Worm (Caenorhabditis elegans) whole organism, L3 larva: ENCODE measurements around the gene Y67D8A.2.

Source experiments
- R02D3.7 ChIP-seq: fragments of 150-350 bp; optimal IDR thresholded peaks from 2 replicates; lab custom pipeline; 2014; ENCODE audit warnings: missing biosample characterization, missing genetic modification characterization
- ZK546.5 ChIP-seq: sonication (generic microtip); optimal IDR thresholded peaks from 2 replicates; lab custom pipeline; 2017; ENCODE audit warnings: missing biosample characterization, missing genetic modification characterization
- aly-2 ChIP-seq: fragments of 150-350 bp; optimal IDR thresholded peaks from 2 replicates; lab custom pipeline; 2014; ENCODE audit warnings: missing biosample characterization, missing genetic modification characterization
- ama-1 ChIP-seq: fragments of 150-350 bp; optimal IDR thresholded peaks from 2 replicates; lab custom pipeline; 2018
- ceh-16 ChIP-seq: sonication (generic microtip); optimal IDR thresholded peaks from 2 replicates; lab custom pipeline; 2017; ENCODE audit warnings: missing biosample characterization, missing genetic modification characterization
- ceh-28 ChIP-seq: fragments of 150-350 bp; optimal IDR thresholded peaks from 2 replicates; lab custom pipeline; 2014; ENCODE audit warnings: missing biosample characterization, missing genetic modification reagents, missing genetic modification characterization
- ceh-82 ChIP-seq: fragments of 150-350 bp; optimal IDR thresholded peaks from 2 replicates; lab custom pipeline; 2014; ENCODE audit warnings: missing biosample characterization, missing genetic modification characterization
- ceh-9 ChIP-seq: sonication (generic microtip); optimal IDR thresholded peaks from 2 replicates; lab custom pipeline; 2018; ENCODE audit warnings: missing biosample characterization, missing genetic modification characterization
- daf-12 ChIP-seq: fragments of 150-350 bp; optimal IDR thresholded peaks from 2 replicates; lab custom pipeline; 2014; ENCODE audit warnings: missing biosample characterization, missing genetic modification reagents, missing genetic modification characterization
- egl-27 ChIP-seq: sonication (generic microtip); optimal IDR thresholded peaks from 4 replicates; lab custom pipeline; 2017; ENCODE audit warnings: missing biosample characterization, missing genetic modification reagents, missing genetic modification characterization
- egl-5 ChIP-seq: fragments of 150-350 bp; optimal IDR thresholded peaks from 2 replicates; lab custom pipeline; 2017; ENCODE audit warnings: missing biosample characterization, missing genetic modification reagents, missing genetic modification characterization, inconsistent platforms
- elt-2 ChIP-seq: sonication (generic microtip); optimal IDR thresholded peaks from 2 replicates; lab custom pipeline; 2016; ENCODE audit warnings: missing genetic modification reagents, mild to moderate bottlenecking, missing genetic modification characterization, missing compliant biosample characterization
- elt-3 ChIP-seq, 3 experiments: fragments of 150-350 bp in 1 of 3; sonication (generic microtip) in 2 of 3; optimal IDR thresholded peaks; 2 replicates in 2 of 3; 4 replicates in 1 of 3; lab custom pipeline; 2014 to 2017; ENCODE audit warnings: missing biosample characterization in 3 of 3, missing genetic modification characterization in 3 of 3
- fkh-10 ChIP-seq: sonication (generic microtip); optimal IDR thresholded peaks from 2 replicates; lab custom pipeline; 2017; ENCODE audit warnings: missing biosample characterization, missing genetic modification reagents, missing genetic modification characterization
- fos-1 ChIP-seq: fragments of 150-350 bp; optimal IDR thresholded peaks from 2 replicates; lab custom pipeline; 2014; ENCODE audit warnings: missing biosample characterization, missing genetic modification characterization
- hmg-11 ChIP-seq: sonication (generic microtip); optimal IDR thresholded peaks from 2 replicates; lab custom pipeline; 2016; ENCODE audit warnings: missing genetic modification characterization, missing compliant biosample characterization
- jun-1 ChIP-seq: fragments of 150-350 bp; optimal IDR thresholded peaks from 2 replicates; lab custom pipeline; 2014; ENCODE audit warnings: missing biosample characterization, missing genetic modification reagents, missing genetic modification characterization
- lin-15B ChIP-seq: fragments of 150-350 bp; optimal IDR thresholded peaks from 2 replicates; lab custom pipeline; 2014; ENCODE audit warnings: missing biosample characterization, missing genetic modification characterization
- lin-39 ChIP-seq: fragments of 150-350 bp; optimal IDR thresholded peaks from 2 replicates; lab custom pipeline; 2018; ENCODE audit warnings: missing biosample characterization, missing genetic modification reagents, missing genetic modification characterization
- mdl-1 ChIP-seq: fragments of 150-350 bp; optimal IDR thresholded peaks from 2 replicates; lab custom pipeline; 2014; ENCODE audit warnings: missing biosample characterization, missing genetic modification characterization
- mml-1 ChIP-seq: fragments of 150-350 bp; sonication (generic microtip); optimal IDR thresholded peaks from 3 replicates; lab custom pipeline; 2014; ENCODE audit warnings: missing biosample characterization, missing genetic modification characterization
- nfya-1 ChIP-seq: sonication (generic microtip); optimal IDR thresholded peaks from 2 replicates; lab custom pipeline; 2017; ENCODE audit warnings: missing genetic modification characterization, mild to moderate bottlenecking, missing compliant biosample characterization, antibody characterized with exemption, moderate library complexity; ENCODE audit not compliant: insufficient read depth
- nhr-12 ChIP-seq: fragments of 150-350 bp; optimal IDR thresholded peaks from 2 replicates; lab custom pipeline; 2014; ENCODE audit warnings: missing biosample characterization, missing genetic modification characterization
- nhr-23 ChIP-seq: fragments of 150-350 bp; optimal IDR thresholded peaks from 2 replicates; lab custom pipeline; 2014; ENCODE audit warnings: missing biosample characterization, missing genetic modification reagents, missing genetic modification characterization
- nhr-25 ChIP-seq: sonication (generic microtip); optimal IDR thresholded peaks from 2 replicates; lab custom pipeline; 2017; ENCODE audit warnings: missing biosample characterization, missing genetic modification characterization
- nhr-43 ChIP-seq: sonication (generic microtip); optimal IDR thresholded peaks from 2 replicates; lab custom pipeline; 2016; ENCODE audit warnings: mild to moderate bottlenecking, missing genetic modification characterization, missing compliant biosample characterization; ENCODE audit not compliant: poor library complexity, severe bottlenecking
- nhr-67 ChIP-seq: fragments of 150-350 bp; optimal IDR thresholded peaks from 2 replicates; lab custom pipeline; 2014; ENCODE audit warnings: missing biosample characterization, missing genetic modification characterization
- nhr-76 ChIP-seq: fragments of 150-350 bp; sonication (generic microtip); optimal IDR thresholded peaks from 5 replicates; lab custom pipeline; 2014; ENCODE audit warnings: missing biosample characterization, missing genetic modification characterization
- nhr-77 ChIP-seq: fragments of 150-350 bp; optimal IDR thresholded peaks from 2 replicates; lab custom pipeline; 2014; ENCODE audit warnings: missing biosample characterization, missing genetic modification characterization
- pha-4 ChIP-seq: fragments of 150-350 bp; optimal IDR thresholded peaks from 2 replicates; lab custom pipeline; 2014; ENCODE audit warnings: missing biosample characterization, missing genetic modification reagents, missing genetic modification characterization
- pqm-1 ChIP-seq: fragments of 150-350 bp; optimal IDR thresholded peaks from 2 replicates; lab custom pipeline; 2017; ENCODE audit warnings: missing biosample characterization, missing genetic modification characterization, inconsistent platforms
- sea-2 ChIP-seq: fragments of 150-350 bp; sonication (generic microtip); optimal IDR thresholded peaks from 4 replicates; lab custom pipeline; 2014; ENCODE audit warnings: missing biosample characterization, missing genetic modification reagents, missing genetic modification characterization
- skn-1 ChIP-seq: fragments of 150-350 bp; optimal IDR thresholded peaks from 2 replicates; lab custom pipeline; 2014; ENCODE audit warnings: missing biosample characterization, missing genetic modification characterization
- snpc-4 ChIP-seq: fragments of 150-350 bp; optimal IDR thresholded peaks from 2 replicates; lab custom pipeline; 2014; ENCODE audit warnings: missing biosample characterization, missing genetic modification characterization
- unc-62 ChIP-seq: fragments of 150-350 bp; sonication (generic microtip); optimal IDR thresholded peaks from 4 replicates; lab custom pipeline; 2014; ENCODE audit warnings: missing biosample characterization, missing genetic modification reagents, missing genetic modification characterization
- zag-1 ChIP-seq: fragments of 150-350 bp; optimal IDR thresholded peaks from 2 replicates; lab custom pipeline; 2014; ENCODE audit warnings: missing biosample characterization, missing genetic modification characterization

Gene Y67D8A.2

DNA sequence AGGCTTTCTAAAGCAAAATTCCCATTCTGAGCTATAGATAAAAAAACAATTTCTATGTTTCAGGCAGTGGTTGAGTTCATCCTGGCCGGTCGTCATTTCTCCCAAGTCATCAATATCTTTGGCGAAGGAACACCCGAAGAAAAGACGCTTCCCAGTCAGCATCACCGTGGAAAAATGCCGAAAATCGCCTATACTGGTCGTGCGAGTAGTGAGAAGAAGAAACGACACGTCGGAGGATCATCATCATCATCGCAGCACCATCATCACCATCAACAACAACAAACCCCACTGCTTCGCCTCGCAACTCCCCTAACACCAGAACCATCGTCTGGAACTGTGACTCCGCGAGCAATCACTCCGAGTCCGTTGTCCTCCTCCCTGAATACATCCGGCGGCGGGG is 29.3 kb downstream of the Y67D8A.2 start:
- TF ChIP-seq nfya-1 (tag; lab: Kevin White, UChicago) (no peak), ama-1 (lab: Kevin White, UChicago) (no peak), zag-1 (tag; lab: Kevin White, UChicago) (no peak), elt-3 (tag; optimal IDR thresholded peaks at IDR 0.05; lab: Kevin White, UChicago) (no peak), fos-1 (tag; lab: Kevin White, UChicago) (no peak), lin-15B (tag; lab: Kevin White, UChicago) (no peak), R02D3.7 (no peak), lin-39 (tag; lab: Kevin White, UChicago) (no peak), sea-2 (GFP tag; lab: Kevin White, UChicago) (no peak), nhr-23 (tag; lab: Kevin White, UChicago) (no peak), nhr-67 (tag; lab: Kevin White, UChicago) (no peak), skn-1 (tag; lab: Kevin White, UChicago) (no peak), unc-62 (no peak), ceh-28 (no peak), nhr-25 (tag; lab: Kevin White, UChicago) (no peak), nhr-77 (tag; lab: Kevin White, UChicago) (no peak), egl-5 (tag; lab: Kevin White, UChicago) (no peak), snpc-4 (tag; lab: Kevin White, UChicago) (no peak)

DNA sequence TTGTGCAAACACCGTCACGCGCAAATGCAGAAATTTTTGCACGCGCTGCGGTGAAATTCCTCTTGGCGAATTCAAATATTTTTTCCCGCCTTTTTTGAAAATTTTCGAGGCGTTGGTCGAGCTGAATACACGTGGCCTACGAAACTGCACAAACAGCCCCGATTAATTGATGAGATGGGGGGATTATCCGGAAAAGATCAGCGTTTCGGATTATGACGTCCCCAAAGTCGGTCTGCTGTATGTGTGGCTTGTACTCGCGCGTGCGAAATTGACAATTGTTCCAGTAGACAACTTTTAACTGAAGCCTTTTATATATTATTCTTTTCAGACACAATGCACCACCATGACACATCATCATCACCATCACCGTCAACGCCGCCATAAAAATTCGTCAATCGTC is 29.8 kb downstream of the Y67D8A.2 start:
- no peak for TF ChIP-seq elt-3 (tag; optimal IDR thresholded peaks at IDR 0.05; lab: Kevin White, UChicago)
- no peak for TF ChIP-seq nhr-12 (tag; lab: Kevin White, UChicago)
- TF ChIP-seq nhr-43 (tag; lab: Kevin White, UChicago), result no peak
- TF ChIP-seq nhr-77 (tag; lab: Kevin White, UChicago), result no peak
- no peak for TF ChIP-seq ceh-28
- no peak for TF ChIP-seq ama-1 (lab: Kevin White, UChicago)
- TF ChIP-seq ceh-9, result no peak
- no peak for TF ChIP-seq aly-2 (tag; lab: Kevin White, UChicago)
- no peak for TF ChIP-seq nfya-1 (tag; lab: Kevin White, UChicago)
- TF ChIP-seq ceh-16 (tag; lab: Kevin White, UChicago), result no peak
- TF ChIP-seq ZK546.5 (tag; lab: Kevin White, UChicago), result no peak
- TF ChIP-seq, all 47 proteins: peak for 0

DNA sequence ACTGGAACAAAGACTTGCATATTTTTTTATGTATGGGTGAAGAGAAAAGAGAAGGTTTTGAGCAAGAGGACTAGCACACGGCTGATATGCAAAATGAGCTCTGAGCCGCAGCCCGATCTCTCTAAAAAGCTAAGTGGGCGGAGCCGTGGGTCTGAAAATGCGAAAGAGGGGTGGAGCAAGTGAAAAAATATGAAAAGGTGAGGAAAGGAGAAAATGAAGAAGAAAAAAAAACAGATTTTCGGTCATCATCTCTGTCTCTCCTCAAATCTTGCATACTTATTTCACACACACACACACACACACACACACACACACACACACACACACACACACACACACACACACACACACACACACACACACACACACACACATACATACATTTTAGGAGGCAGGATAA is 32.2 kb downstream of the Y67D8A.2 start, which contains the start of gene dmd-9:
Gene dmd-9 (minus strand): TSS at position 101 of the 400 bp plus-strand sequence.
- TF ChIP-seq nhr-76 (tag; lab: Kevin White, UChicago) (no peak), fkh-10 (GFP tag; lab: Kevin White, UChicago) (no peak), pqm-1 (tag; lab: Kevin White, UChicago) (no peak), mdl-1 (tag; lab: Kevin White, UChicago) (no peak), mml-1 (tag; lab: Kevin White, UChicago) (no peak), ama-1 (lab: Kevin White, UChicago) (no peak), jun-1 (tag; lab: Kevin White, UChicago) (no peak), pha-4 (tag; lab: Kevin White, UChicago) (no peak), ceh-9 (no peak), ceh-82 (tag; lab: Kevin White, UChicago) (no peak), hmg-11 (no peak)

DNA sequence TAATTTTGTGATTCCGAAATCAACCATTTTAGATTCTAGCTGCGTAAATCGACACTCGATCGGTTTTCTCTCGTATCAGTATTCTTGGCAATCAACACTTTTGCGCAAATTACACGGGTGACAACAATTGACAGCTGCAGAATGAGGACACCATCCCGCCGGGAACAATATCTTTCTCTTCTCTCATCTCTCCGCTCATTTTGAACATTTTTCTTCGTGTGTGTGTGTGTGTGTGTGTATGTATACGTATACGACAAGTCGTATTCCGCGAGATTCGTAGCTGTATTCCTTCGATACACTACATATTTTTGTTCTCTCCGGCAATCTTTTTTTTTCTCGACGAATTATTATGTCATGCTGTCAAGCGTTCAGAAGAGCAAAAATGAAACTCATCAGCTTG is 34.6 kb downstream of the Y67D8A.2 start:
- TF ChIP-seq nhr-67 (tag; lab: Kevin White, UChicago) (no peak), nhr-23 (tag; lab: Kevin White, UChicago) (peak; percentile 16)

DNA sequence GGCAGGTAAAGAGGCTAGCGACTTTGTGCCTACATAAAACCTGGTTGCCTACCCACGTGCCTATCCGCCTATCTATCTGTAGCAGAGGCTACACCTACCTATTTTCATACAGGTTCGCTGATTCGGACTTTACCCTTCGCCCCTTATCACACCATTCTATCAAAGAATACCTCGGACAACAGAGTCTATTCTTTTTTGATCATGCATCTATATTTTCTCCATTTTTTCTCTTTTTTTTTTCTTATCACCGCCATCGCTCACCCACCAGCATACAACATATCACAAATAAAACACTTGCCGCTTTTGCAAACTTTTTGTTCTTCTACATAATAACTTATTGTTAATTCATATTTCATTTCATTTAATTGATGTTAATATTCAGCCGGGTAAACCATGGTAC is 36.3 kb downstream of the Y67D8A.2 start, which contains the start of gene T26C12.1:
Gene T26C12.1 (plus strand): TSS at position 383 of the 400 bp plus-strand sequence.
- TF ChIP-seq jun-1 (tag; lab: Kevin White, UChicago), result no peak
- no peak for TF ChIP-seq ceh-28
- no peak for TF ChIP-seq egl-27 (tag; lab: Kevin White, UChicago)
- TF ChIP-seq snpc-4 (tag; lab: Kevin White, UChicago), result no peak
- TF ChIP-seq elt-2, result peak; percentile 78
- TF ChIP-seq nhr-25 (tag; lab: Kevin White, UChicago), result no peak
- TF ChIP-seq daf-12, result no peak
- no peak for TF ChIP-seq nhr-67 (tag; lab: Kevin White, UChicago)
- TF ChIP-seq pha-4 (tag; lab: Kevin White, UChicago), result no peak
- no peak for TF ChIP-seq nhr-77 (tag; lab: Kevin White, UChicago)
- TF ChIP-seq ceh-9, result no peak
- peak; percentile 76 for TF ChIP-seq pqm-1 (tag; lab: Kevin White, UChicago)
- no peak for TF ChIP-seq skn-1 (tag; lab: Kevin White, UChicago)
- TF ChIP-seq sea-2 (GFP tag; lab: Kevin White, UChicago), result no peak
